Comparison of ENCODE assay signal across 1 worm cellular context in the genomic region with DNA sequence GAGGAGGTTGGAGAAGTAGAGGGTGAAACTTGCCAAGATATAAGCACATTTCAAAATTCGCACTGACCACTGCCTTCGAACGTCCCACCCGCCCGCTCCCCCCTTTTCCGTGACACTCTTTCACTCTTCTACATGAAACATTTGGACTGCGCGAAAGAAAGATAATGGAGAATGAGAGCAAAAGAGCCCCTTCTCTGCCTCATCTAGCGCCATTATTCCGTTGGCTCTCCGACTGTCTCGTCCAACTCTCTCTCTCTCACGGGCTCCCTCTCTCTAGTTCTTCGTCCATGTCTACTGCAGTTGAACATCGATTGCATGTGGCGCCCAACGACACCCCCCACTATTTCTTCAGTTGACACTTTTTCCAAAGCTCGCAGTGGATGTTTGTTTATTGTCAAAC.
TF ChIP-seq lines count a peak whose summit lies in the region.

No protein-coding gene starts in this region.

TF ChIP-seq in whole organism, L1 larva, 84 proteins besides CTCF, POLR2A, EP300 and RAD21 (continued from another document):
- TF ChIP-seq mdl-1 (tag; optimal IDR thresholded peaks at IDR 0.05; lab: Kevin White, UChicago) (no peak), lin-14 (GFP tag; optimal IDR thresholded peaks at IDR 0.05; lab: Kevin White, UChicago) (peak; percentile 77), pax-3 (tag; optimal IDR thresholded peaks at IDR 0.05; lab: Kevin White, UChicago) (no peak), egl-13 (tag; optimal IDR thresholded peaks at IDR 0.05; lab: Kevin White, UChicago) (no peak), dsc-1 (tag; optimal IDR thresholded peaks at IDR 0.05; lab: Kevin White, UChicago) (no peak), fkh-8 (tag; optimal IDR thresholded peaks at IDR 0.05; lab: Kevin White, UChicago) (peak; percentile 21), mab-9 (GFP tag; IDR thresholded peaks at IDR 0.05; lab: Robert Waterston, UW) (no peak)
TF ChIP-seq in whole organism, L1 larva: peak in this region for 3.
